Worm (Caenorhabditis elegans): ENCODE results near the gene M03F8.6.

- TF ChIP-seq ztf-23 (GFP tag; IDR thresholded peaks at IDR 0.05) = no peak
- no peak for TF ChIP-seq ztf-29 (GFP tag; IDR thresholded peaks at IDR 0.05)
- no peak for TF ChIP-seq flt-1 (GFP tag; IDR thresholded peaks at IDR 0.05)
- no peak for TF ChIP-seq cog-1 (tag; optimal IDR thresholded peaks at IDR 0.05)
- TF ChIP-seq ref-1 (GFP tag; conservative IDR thresholded peaks at IDR 0.05) = no peak
- no peak for TF ChIP-seq tab-1 (GFP tag; IDR thresholded peaks at IDR 0.05)
Observed at ce11 chrV:5912426-5912825, 42.2 kb downstream of the M03F8.6 start, which contains the start of gene C04E6.13.
